Fruit fly (Drosophila melanogaster) whole organism, embryonic: Measurements from ENCODE around the gene kirre.

Experiments
- Abd-B ChIP-seq: fragments of 200-800 bp; sonication (Bioruptor generic); optimal IDR thresholded peaks from 2 replicates; lab custom pipeline; 2018; ENCODE audit warnings: missing biosample characterization, mild to moderate bottlenecking, missing genetic modification characterization, moderate library complexity
- Blimp-1 ChIP-seq: fragments of 200-800 bp; sonication (Bioruptor generic); optimal IDR thresholded peaks from 3 replicates; lab custom pipeline; 2018; ENCODE audit warnings: missing biosample characterization, missing genetic modification characterization, mild to moderate bottlenecking, moderate library complexity, missing genetic modification reagents
- BtbVII ChIP-seq: fragments of 200-800 bp; sonication (Bioruptor generic); optimal IDR thresholded peaks from 3 replicates; lab custom pipeline; 2017; ENCODE audit warnings: missing biosample characterization, mild to moderate bottlenecking, missing genetic modification characterization
- Bteb2 ChIP-seq: fragments of 200-800 bp; sonication (Bioruptor generic); optimal IDR thresholded peaks from 2 replicates; lab custom pipeline; 2016; ENCODE audit warnings: missing biosample characterization, missing genetic modification characterization
- CG10267 ChIP-seq: fragments of 200-800 bp; sonication (Bioruptor generic); optimal IDR thresholded peaks from 2 replicates; lab custom pipeline; 2018; ENCODE audit warnings: missing biosample characterization, mild to moderate bottlenecking, missing genetic modification characterization, moderate library complexity
- CG10979 ChIP-seq: fragments of 200-800 bp; sonication (Bioruptor generic); optimal IDR thresholded peaks from 2 replicates; lab custom pipeline; 2018; ENCODE audit warnings: missing biosample characterization, mild to moderate bottlenecking, missing genetic modification characterization, moderate library complexity
- CG11398 ChIP-seq: fragments of 200-800 bp; sonication (Bioruptor generic); optimal IDR thresholded peaks from 2 replicates; lab custom pipeline; 2016; ENCODE audit warnings: missing biosample characterization, missing genetic modification characterization
- CG13123 ChIP-seq: fragments of 200-800 bp; sonication (Bioruptor generic); optimal IDR thresholded peaks from 2 replicates; lab custom pipeline; 2016; ENCODE audit warnings: missing biosample characterization, missing genetic modification characterization
- CG13624 ChIP-seq: fragments of 200-800 bp; sonication (Bioruptor generic); optimal IDR thresholded peaks from 2 replicates; lab custom pipeline; 2016; ENCODE audit warnings: missing biosample characterization, missing genetic modification characterization
- CG13775 ChIP-seq: fragments of 200-800 bp; sonication (Bioruptor generic); optimal IDR thresholded peaks from 3 replicates; lab custom pipeline; 2017; ENCODE audit warnings: missing biosample characterization, mild to moderate bottlenecking, missing genetic modification characterization
- CG17568 ChIP-seq: fragments of 200-800 bp; sonication (Bioruptor generic); optimal IDR thresholded peaks from 2 replicates; lab custom pipeline; 2018; ENCODE audit warnings: missing biosample characterization, mild to moderate bottlenecking, missing genetic modification characterization, moderate library complexity
- CG2875 ChIP-seq: fragments of 200-800 bp; sonication (Bioruptor generic); optimal IDR thresholded peaks from 2 replicates; lab custom pipeline; 2017; ENCODE audit warnings: missing biosample characterization, mild to moderate bottlenecking, missing genetic modification characterization, missing genetic modification reagents
- CG3407 ChIP-seq: fragments of 200-800 bp; sonication (Bioruptor generic); optimal IDR thresholded peaks from 2 replicates; lab custom pipeline; 2018; ENCODE audit warnings: missing biosample characterization, mild to moderate bottlenecking, missing genetic modification characterization
- CG3726 ChIP-seq: fragments of 200-800 bp; sonication (Bioruptor generic); IDR thresholded peaks from 3 replicates; pipeline ENCODE4, ENCODE4 v1.3.6; 2022; ENCODE audit warnings: missing biosample characterization, missing genetic modification characterization
- CG42726 ChIP-seq: fragments of 200-800 bp; sonication (Bioruptor generic); IDR thresholded peaks from 2 replicates; pipeline ENCODE4 v1.3.6; 2022; ENCODE audit warnings: missing biosample characterization, missing genetic modification characterization; ENCODE audit not compliant: partially characterized antibody
- CG4404 ChIP-seq: fragments of 200-800 bp; sonication (Bioruptor generic); IDR thresholded peaks from 2 replicates; pipeline ENCODE4 v1.3.6; 2022; ENCODE audit warnings: missing biosample characterization, missing genetic modification characterization
- CG4730 ChIP-seq: fragments of 200-800 bp; sonication (Bioruptor generic); IDR thresholded peaks from 2 replicates; pipeline ENCODE4 v1.3.6; 2022; ENCODE audit warnings: missing biosample characterization, missing genetic modification characterization
- CG7357 ChIP-seq: fragments of 200-800 bp; sonication (Bioruptor generic); IDR thresholded peaks from 3 replicates; pipeline ENCODE4 v1.3.6; 2022; ENCODE audit warnings: missing biosample characterization, missing genetic modification characterization
- CG7987 ChIP-seq: fragments of 200-800 bp; sonication (Bioruptor generic); optimal IDR thresholded peaks from 2 replicates; lab custom pipeline; 2018; ENCODE audit warnings: missing biosample characterization, mild to moderate bottlenecking, missing genetic modification characterization, moderate library complexity
- CG9437 ChIP-seq: fragments of 200-800 bp; sonication (Bioruptor generic); optimal IDR thresholded peaks from 2 replicates; lab custom pipeline; 2018; ENCODE audit warnings: missing biosample characterization, mild to moderate bottlenecking, missing genetic modification characterization
- CTCF ChIP-seq: fragments of 200-800 bp; sonication (Bioruptor generic); optimal IDR thresholded peaks from 2 replicates; lab custom pipeline; 2017; ENCODE audit warnings: missing biosample characterization, mild to moderate bottlenecking, missing genetic modification characterization, moderate library complexity
- CrebB ChIP-seq: fragments of 200-800 bp; sonication (Bioruptor generic); optimal IDR thresholded peaks from 3 replicates; lab custom pipeline; 2018; ENCODE audit warnings: missing biosample characterization, mild to moderate bottlenecking, missing genetic modification characterization
- NC2β ChIP-seq: fragments of 200-800 bp; sonication (Bioruptor generic); optimal IDR thresholded peaks from 2 replicates; lab custom pipeline; 2016; ENCODE audit warnings: missing biosample characterization, missing genetic modification characterization
- NK7.1 ChIP-seq: fragments of 200-800 bp; sonication (Bioruptor generic); optimal IDR thresholded peaks from 3 replicates; lab custom pipeline; 2016; ENCODE audit warnings: missing biosample characterization, missing genetic modification characterization
- PHDP ChIP-seq: fragments of 200-800 bp; sonication (Bioruptor generic); optimal IDR thresholded peaks from 3 replicates; lab custom pipeline; 2018; ENCODE audit warnings: missing biosample characterization, mild to moderate bottlenecking, missing genetic modification characterization, moderate library complexity
- Poxn ChIP-seq: fragments of 200-800 bp; sonication (Bioruptor generic); IDR thresholded peaks from 2 replicates; pipeline ENCODE4 v1.3.6; 2022; ENCODE audit warnings: missing biosample characterization, missing genetic modification characterization
- Side ChIP-seq: fragments of 200-800 bp; sonication (Bioruptor generic); optimal IDR thresholded peaks from 2 replicates; lab custom pipeline; 2016; ENCODE audit warnings: missing biosample characterization, missing genetic modification characterization
- Sin3A ChIP-seq: fragments of >200 bp; optimal IDR thresholded peaks from 2 replicates; lab custom pipeline; 2018
- Sox102F ChIP-seq: fragments of 200-800 bp; sonication (Bioruptor generic); optimal IDR thresholded peaks from 2 replicates; lab custom pipeline; 2018; ENCODE audit warnings: missing biosample characterization, mild to moderate bottlenecking, missing genetic modification characterization, moderate library complexity
- Spps ChIP-seq: fragments of 200-800 bp; sonication (Bioruptor generic); optimal IDR thresholded peaks from 2 replicates; lab custom pipeline; 2018; ENCODE audit warnings: missing biosample characterization, mild to moderate bottlenecking, missing genetic modification characterization
- Stat92E ChIP-seq, 3 experiments: fragments of >200 bp in 2 of 3; fragments of 200-800 bp in 1 of 3; sonication (Bioruptor generic) in 1 of 3; optimal IDR thresholded peaks; 2 replicates each; lab custom pipeline; 2017 to 2019; ENCODE audit warnings: missing biosample characterization in 3 of 3, missing genetic modification characterization in 3 of 3, mild to moderate bottlenecking in 1 of 3, moderate library complexity in 1 of 3
- ab ChIP-seq: fragments of 200-800 bp; sonication (Bioruptor generic); optimal IDR thresholded peaks from 2 replicates; lab custom pipeline; 2016; ENCODE audit warnings: missing biosample characterization, missing genetic modification characterization
- abd-A ChIP-seq: fragments of 200-800 bp; sonication (Bioruptor generic); optimal IDR thresholded peaks from 3 replicates; lab custom pipeline; 2019; ENCODE audit warnings: missing biosample characterization, mild to moderate bottlenecking, missing genetic modification characterization, moderate library complexity
- ac ChIP-seq: fragments of 200-800 bp; sonication (Bioruptor generic); optimal IDR thresholded peaks from 3 replicates; lab custom pipeline; 2017; ENCODE audit warnings: missing biosample characterization, mild to moderate bottlenecking, missing genetic modification characterization
- ash1 ChIP-seq: fragments of 200-800 bp; sonication (Bioruptor generic); optimal IDR thresholded peaks from 2 replicates; lab custom pipeline; 2018; ENCODE audit warnings: missing biosample characterization, mild to moderate bottlenecking, missing genetic modification characterization
- ci ChIP-seq: fragments of 200-800 bp; sonication (Bioruptor generic); IDR thresholded peaks from 3 replicates; pipeline ENCODE4 v1.3.6; 2022; ENCODE audit warnings: missing biosample characterization, missing genetic modification characterization
- danr ChIP-seq: fragments of 200-800 bp; sonication (Bioruptor generic); IDR thresholded peaks from 2 replicates; pipeline ENCODE4 v1.3.6; 2022; ENCODE audit warnings: missing biosample characterization, missing genetic modification characterization
- dmrt99B ChIP-seq: fragments of 200-800 bp; sonication (Bioruptor generic); optimal IDR thresholded peaks from 2 replicates; lab custom pipeline; 2018; ENCODE audit warnings: missing biosample characterization, mild to moderate bottlenecking, missing genetic modification characterization, moderate library complexity
- fu2 ChIP-seq: fragments of 200-800 bp; sonication (Bioruptor generic); optimal IDR thresholded peaks from 2 replicates; lab custom pipeline; 2016; ENCODE audit warnings: missing biosample characterization, missing genetic modification characterization
- hkb ChIP-seq, 2 experiments: fragments of 200-800 bp in 1 of 2; fragments of >200 bp in 1 of 2; sonication (Bioruptor generic) in 1 of 2; IDR thresholded peaks in 1 of 2; optimal IDR thresholded peaks in 1 of 2; 2 replicates each; pipeline versions ENCODE4 v1.3.6 to Lab custom; 2017 to 2022; ENCODE audit warnings: missing biosample characterization in 1 of 2, missing genetic modification characterization in 1 of 2
- hth ChIP-seq: fragments of >200 bp; optimal IDR thresholded peaks from 2 replicates; lab custom pipeline; 2017; ENCODE audit warnings: inconsistent platforms
- luna ChIP-seq: fragments of 200-800 bp; sonication (Bioruptor generic); optimal IDR thresholded peaks from 2 replicates; lab custom pipeline; 2016; ENCODE audit warnings: missing biosample characterization, missing genetic modification characterization
- nerfin-2 ChIP-seq: fragments of 200-800 bp; sonication (Bioruptor generic); IDR thresholded peaks from 2 replicates; pipeline ENCODE4 v1.3.6; 2022; ENCODE audit warnings: missing biosample characterization, missing genetic modification characterization; ENCODE audit not compliant: partially characterized antibody
- nmo ChIP-seq: fragments of 200-800 bp; sonication (Bioruptor generic); optimal IDR thresholded peaks from 2 replicates; lab custom pipeline; 2018; ENCODE audit warnings: missing biosample characterization, mild to moderate bottlenecking, missing genetic modification characterization, moderate library complexity
- oc ChIP-seq: fragments of 200-800 bp; sonication (Bioruptor generic); optimal IDR thresholded peaks from 2 replicates; lab custom pipeline; 2018; ENCODE audit warnings: missing biosample characterization, mild to moderate bottlenecking, missing genetic modification characterization, moderate library complexity
- org-1 ChIP-seq: fragments of 200-800 bp; sonication (Bioruptor generic); optimal IDR thresholded peaks from 2 replicates; lab custom pipeline; 2017; ENCODE audit warnings: missing biosample characterization, missing genetic modification characterization
- pum ChIP-seq: fragments of 200-800 bp; sonication (Bioruptor generic); optimal IDR thresholded peaks from 2 replicates; lab custom pipeline; 2016; ENCODE audit warnings: missing biosample characterization, missing genetic modification characterization
- shn ChIP-seq: fragments of 200-800 bp; sonication (Bioruptor generic); optimal IDR thresholded peaks from 3 replicates; lab custom pipeline; 2016; ENCODE audit warnings: missing biosample characterization, missing genetic modification characterization
- sima ChIP-seq: fragments of 200-800 bp; sonication (Bioruptor generic); optimal IDR thresholded peaks from 2 replicates; lab custom pipeline; 2016; ENCODE audit warnings: missing biosample characterization, missing genetic modification characterization
- so ChIP-seq: fragments of 200-800 bp; sonication (Bioruptor generic); IDR thresholded peaks from 3 replicates; pipeline ENCODE4 v1.3.6; 2022; ENCODE audit warnings: missing biosample characterization, missing genetic modification characterization
- tll ChIP-seq, 2 experiments: fragments of 200-800 bp in 1 of 2; fragments of >200 bp in 1 of 2; sonication (Bioruptor generic) in 1 of 2; optimal IDR thresholded peaks; 2 replicates each; lab custom pipeline; 2017 to 2019; ENCODE audit warnings: missing biosample characterization in 2 of 2, missing genetic modification characterization in 2 of 2, mild to moderate bottlenecking in 1 of 2, moderate library complexity in 1 of 2

Gene kirre

DNA sequence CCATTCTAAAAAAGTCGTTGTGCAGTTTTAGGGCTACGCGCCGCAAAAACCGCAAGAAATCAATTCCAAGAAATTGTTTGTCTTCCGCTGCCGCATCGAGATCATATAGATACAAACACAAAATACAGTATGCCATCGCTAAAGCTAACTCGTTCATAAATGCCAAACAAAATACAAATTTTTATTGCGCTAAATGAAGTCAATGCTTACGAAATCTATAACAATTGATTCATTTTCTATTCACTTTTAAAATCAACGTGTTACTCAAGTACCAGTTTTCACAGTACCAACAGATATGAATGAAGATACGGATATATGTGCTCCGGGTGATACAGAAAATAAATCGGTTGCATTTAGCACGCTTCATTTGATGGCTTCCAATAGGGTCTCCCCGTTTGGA is 267.6 kb downstream of the kirre start (continued):
- TF ChIP-seq tll (GFP tag; optimal IDR thresholded peaks at IDR 0.05; lab: Kevin White, UChicago) (no peak), Stat92E (GFP tag; optimal IDR thresholded peaks at IDR 0.05; lab: Kevin White, UChicago) (no peak), so (GFP tag; lab: Robert Waterston, UW) (peak; percentile 72; the same call in 2 of the 3 replicates), ci (GFP tag; lab: Robert Waterston, UW) (peak; percentile 89), abd-A (tag; lab: Kevin White, UChicago) (no peak), Poxn (no peak), shn (GFP tag; lab: Kevin White, UChicago) (no peak), CG2875 (peak; percentile 39), Sin3A (lab: Kevin White, UChicago) (no peak), nmo (GFP tag; lab: Kevin White, UChicago) (peak; percentile 72), dmrt99B (tag; lab: Kevin White, UChicago) (peak; percentile 80), fu2 (GFP tag; lab: Kevin White, UChicago) (no peak), Sox102F (peak; percentile 86), hkb (optimal IDR thresholded peaks at IDR 0.05; lab: Kevin White, UChicago) (no peak), hkb (GFP tag; IDR thresholded peaks at IDR 0.05; lab: Robert Waterston, UW) (0 out of 2 replicates have a peak, but pooled peaks have one; percentile 48), CrebB (no peak), PHDP (tag; lab: Kevin White, UChicago) (peak; percentile 62), CG13123 (GFP tag; lab: Kevin White, UChicago) (no peak), CG3407 (GFP tag; lab: Kevin White, UChicago) (peak; percentile 25), CG7357 (GFP tag; lab: Robert Waterston, UW) (no peak), BtbVII (GFP tag; lab: Kevin White, UChicago) (peak; percentile 9), Spps (tag; lab: Kevin White, UChicago) (peak; percentile 33), Bteb2 (GFP tag; lab: Kevin White, UChicago) (no peak), Abd-B (GFP tag; lab: Kevin White, UChicago) (peak; percentile 60), sima (GFP tag; lab: Kevin White, UChicago) (no peak), ab (GFP tag; lab: Kevin White, UChicago) (no peak), CG10979 (peak; percentile 68), NK7.1 (GFP tag; lab: Kevin White, UChicago) (no peak), CG17568 (peak; percentile 32), Blimp-1 (GFP tag; lab: Kevin White, UChicago) (peak; percentile 67), Side (peak; percentile 47), CG4404 (GFP tag; lab: Robert Waterston, UW) (peak; percentile 25; the same call in 1 of the 2 replicates), CG10267 (tag; lab: Kevin White, UChicago) (peak; percentile 26), CTCF (GFP tag; lab: Kevin White, UChicago) (no peak), CG13624 (GFP tag; lab: Kevin White, UChicago) (peak; percentile 33), ash1 (no peak), luna (GFP tag; lab: Kevin White, UChicago) (no peak), CG13775 (GFP tag; lab: Kevin White, UChicago) (no peak), CG11398 (GFP tag; lab: Kevin White, UChicago) (peak; percentile 18), NC2β (GFP tag; lab: Kevin White, UChicago) (peak; percentile 0), oc (tag; lab: Kevin White, UChicago) (peak; percentile 66), pum (peak; percentile 49), org-1 (peak; percentile 22), CG7987 (GFP tag; lab: Kevin White, UChicago) (no peak), hth (no peak), CG42726 (no peak), CG3726 (0 out of 3 replicates have a peak, but pooled peaks have one; percentile 43), ac (GFP tag; lab: Kevin White, UChicago) (no peak), nerfin-2 (no peak), CG9437 (GFP tag; lab: Kevin White, UChicago) (peak; percentile 47), CG4730 (GFP tag; lab: Robert Waterston, UW) (peak; percentile 54), danr (GFP tag; lab: Robert Waterston, UW) (0 out of 2 replicates have a peak, but pooled peaks have one; percentile 23)
